Fruit fly (Drosophila melanogaster): Measurements from ENCODE around the gene pn.
A peak's percentile ranks its signal among the peaks of the same experiment; 100 is the strongest.

pn gene

dm6 chrX:2193158-2193557 is 12.1 kb downstream of the pn start:
- no peak for TF ChIP-seq CG33017 (tag; optimal IDR thresholded peaks at IDR 0.05)
- no peak for TF ChIP-seq CG14711 (tag; optimal IDR thresholded peaks at IDR 0.05)
- TF ChIP-seq Crg-1 (GFP tag; optimal IDR thresholded peaks at IDR 0.05), result no peak
- TF ChIP-seq Clk (GFP tag; optimal IDR thresholded peaks at IDR 0.05), result no peak
- TF ChIP-seq kay (GFP tag; ENCODE audit: borderline replicate concordance), result no peak
- no peak for TF ChIP-seq cnc (optimal IDR thresholded peaks at IDR 0.05)
- TF ChIP-seq CG1620 (GFP tag; optimal IDR thresholded peaks at IDR 0.05), result no peak
- TF ChIP-seq toe (GFP tag; optimal IDR thresholded peaks at IDR 0.05), result no peak
- TF ChIP-seq CG12768 (GFP tag; optimal IDR thresholded peaks at IDR 0.05), result no peak
- TF ChIP-seq bab1 (GFP tag; optimal IDR thresholded peaks at IDR 0.05), result no peak
- no peak for TF ChIP-seq CG7045 (GFP tag; optimal IDR thresholded peaks at IDR 0.05)
- no peak for TF ChIP-seq ovo (GFP tag; optimal IDR thresholded peaks at IDR 0.05)
- TF ChIP-seq Hr96 (GFP tag; optimal IDR thresholded peaks at IDR 0.05), result no peak
- TF ChIP-seq tj (GFP tag; optimal IDR thresholded peaks at IDR 0.05), result no peak
- TF ChIP-seq CG7101 (tag; optimal IDR thresholded peaks at IDR 0.05), result no peak
- no peak for TF ChIP-seq Mnt (GFP tag; optimal IDR thresholded peaks at IDR 0.05)
- TF ChIP-seq CG5204 (GFP tag; optimal IDR thresholded peaks at IDR 0.05), result no peak

DNA sequence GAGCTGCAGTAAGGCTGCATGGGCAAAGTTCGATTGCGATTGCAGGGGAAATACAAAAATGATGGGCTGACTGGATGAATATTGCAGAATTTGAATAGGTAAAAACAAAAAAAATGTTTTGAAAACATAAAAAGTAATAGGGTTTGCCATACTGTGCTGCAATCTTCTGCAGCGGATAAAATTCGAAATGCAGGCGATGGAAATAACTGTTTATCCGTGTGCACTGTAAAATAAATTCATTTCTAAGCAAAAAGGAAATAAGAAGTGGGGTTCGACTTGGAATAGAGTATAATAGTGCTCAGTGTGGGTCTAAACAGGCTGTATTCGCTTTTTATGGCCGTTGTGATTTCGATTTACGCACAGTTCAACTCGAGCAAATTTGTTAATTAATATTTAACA is 12.8 kb downstream of the pn start, which contains the start of gene CG14053:
CG14053 (minus strand) TSS at position 101 of the 399 bp plus-strand sequence.
- TF ChIP-seq CG5204 (GFP tag; optimal IDR thresholded peaks at IDR 0.05) (no peak), bab1 (GFP tag; optimal IDR thresholded peaks at IDR 0.05) (no peak), ovo (GFP tag; optimal IDR thresholded peaks at IDR 0.05) (no peak), Hr96 (GFP tag; optimal IDR thresholded peaks at IDR 0.05) (no peak), toe (GFP tag; optimal IDR thresholded peaks at IDR 0.05) (no peak), CG7045 (GFP tag; optimal IDR thresholded peaks at IDR 0.05) (no peak), Mnt (GFP tag; optimal IDR thresholded peaks at IDR 0.05) (no peak), cnc (optimal IDR thresholded peaks at IDR 0.05) (no peak), Clk (GFP tag; optimal IDR thresholded peaks at IDR 0.05) (no peak), CG11617 (GFP tag; optimal IDR thresholded peaks at IDR 0.05) (no peak), CG33017 (tag; optimal IDR thresholded peaks at IDR 0.05) (no peak), cic (GFP tag; optimal IDR thresholded peaks at IDR 0.05) (no peak), kay (GFP tag; ENCODE audit: borderline replicate concordance) (no peak), CG12768 (GFP tag; optimal IDR thresholded peaks at IDR 0.05) (no peak), CG7101 (tag; optimal IDR thresholded peaks at IDR 0.05) (no peak), CG14711 (tag; optimal IDR thresholded peaks at IDR 0.05) (no peak), pad (GFP tag; optimal IDR thresholded peaks at IDR 0.05) (no peak), Crg-1 (GFP tag; optimal IDR thresholded peaks at IDR 0.05) (no peak), CG1620 (GFP tag; optimal IDR thresholded peaks at IDR 0.05) (no peak), tj (GFP tag; optimal IDR thresholded peaks at IDR 0.05) (no peak)

DNA sequence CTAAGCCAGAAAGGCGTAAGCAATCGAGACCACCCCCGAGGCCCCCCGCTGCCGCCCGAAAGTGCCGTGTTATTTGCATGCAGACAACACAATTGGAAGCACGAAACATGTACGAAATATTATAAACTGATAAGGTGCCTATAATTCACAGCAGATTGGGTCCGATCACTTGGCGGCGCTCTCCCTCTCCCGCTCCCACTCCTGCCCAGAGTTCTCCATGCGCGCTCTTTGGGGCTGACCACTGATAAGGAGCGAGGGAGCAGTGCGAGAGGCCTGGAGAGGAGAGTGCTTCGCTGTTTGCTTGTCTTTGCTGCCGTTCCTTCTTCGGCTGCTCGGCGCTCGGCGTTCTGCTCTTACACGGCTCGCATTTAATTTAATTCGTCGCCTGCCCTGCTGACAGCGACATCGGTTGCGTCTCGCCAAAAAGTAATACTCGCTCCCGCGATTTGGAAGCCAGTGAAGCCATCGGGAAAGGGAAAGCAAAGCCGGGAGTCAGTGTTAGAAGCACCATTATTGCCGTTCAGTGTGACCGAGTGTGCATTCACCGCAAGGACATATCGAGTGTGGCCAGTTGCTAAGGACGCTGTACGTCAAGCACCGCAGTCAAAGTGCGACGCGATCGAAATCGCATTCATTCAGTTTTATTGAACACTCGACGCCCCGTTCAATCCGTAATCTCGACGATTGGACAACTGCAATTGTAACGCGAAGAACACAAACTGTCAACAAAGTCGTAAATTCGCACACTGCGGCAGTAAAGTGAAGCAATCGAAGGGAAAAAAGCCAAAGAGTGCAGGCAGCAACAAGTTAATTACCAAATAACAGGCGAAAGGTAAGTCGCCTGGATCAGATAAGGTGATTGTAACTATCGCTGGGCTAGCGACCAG is 13.4 kb downstream of the pn start:
- TF ChIP-seq toe (GFP tag; optimal IDR thresholded peaks at IDR 0.05), result no peak
- TF ChIP-seq bab1 (GFP tag; optimal IDR thresholded peaks at IDR 0.05), result no peak
- peak; percentile 46 for TF ChIP-seq tj (GFP tag; optimal IDR thresholded peaks at IDR 0.05)
- TF ChIP-seq Clk (GFP tag; optimal IDR thresholded peaks at IDR 0.05), result no peak
- TF ChIP-seq CG7045 (GFP tag; optimal IDR thresholded peaks at IDR 0.05), result no peak
- TF ChIP-seq cic (GFP tag; optimal IDR thresholded peaks at IDR 0.05), result peak; percentile 81
- no peak for TF ChIP-seq CG14711 (tag; optimal IDR thresholded peaks at IDR 0.05)
- no peak for TF ChIP-seq CG7101 (tag; optimal IDR thresholded peaks at IDR 0.05)
- TF ChIP-seq ovo (GFP tag; optimal IDR thresholded peaks at IDR 0.05), result peak; percentile 37
- TF ChIP-seq Hr96 (GFP tag; optimal IDR thresholded peaks at IDR 0.05), result no peak
- TF ChIP-seq pad (GFP tag; optimal IDR thresholded peaks at IDR 0.05), result peak; percentile 92
- TF ChIP-seq CG12768 (GFP tag; optimal IDR thresholded peaks at IDR 0.05), result no peak
- TF ChIP-seq Mnt (GFP tag; optimal IDR thresholded peaks at IDR 0.05), result peak; percentile 34
- peak; percentile 13 for TF ChIP-seq CG1620 (GFP tag; optimal IDR thresholded peaks at IDR 0.05)
- TF ChIP-seq CG5204 (GFP tag; optimal IDR thresholded peaks at IDR 0.05), result no peak

- TF ChIP-seq CG33017 (tag; optimal IDR thresholded peaks at IDR 0.05) (no peak), Mnt (GFP tag; optimal IDR thresholded peaks at IDR 0.05) (no peak), pad (GFP tag; optimal IDR thresholded peaks at IDR 0.05) (peak; percentile 27), Hr96 (GFP tag; optimal IDR thresholded peaks at IDR 0.05) (peak; percentile 41), toe (GFP tag; optimal IDR thresholded peaks at IDR 0.05) (no peak), CG12768 (GFP tag; optimal IDR thresholded peaks at IDR 0.05) (no peak), CG14711 (tag; optimal IDR thresholded peaks at IDR 0.05) (peak; percentile 71), CG7045 (GFP tag; optimal IDR thresholded peaks at IDR 0.05) (no peak), ovo (GFP tag; optimal IDR thresholded peaks at IDR 0.05) (no peak), CG1620 (GFP tag; optimal IDR thresholded peaks at IDR 0.05) (no peak), bab1 (GFP tag; optimal IDR thresholded peaks at IDR 0.05) (peak; percentile 90), CG7101 (tag; optimal IDR thresholded peaks at IDR 0.05) (peak; percentile 71), cic (GFP tag; optimal IDR thresholded peaks at IDR 0.05) (no peak), kay (GFP tag; ENCODE audit: borderline replicate concordance) (no peak), CG5204 (GFP tag; optimal IDR thresholded peaks at IDR 0.05) (no peak), tj (GFP tag; optimal IDR thresholded peaks at IDR 0.05) (peak; percentile 90), cnc (optimal IDR thresholded peaks at IDR 0.05) (no peak), CG11617 (GFP tag; optimal IDR thresholded peaks at IDR 0.05) (peak; percentile 25), Clk (GFP tag; optimal IDR thresholded peaks at IDR 0.05) (no peak), Crg-1 (GFP tag; optimal IDR thresholded peaks at IDR 0.05) (no peak)
These were observed 15.2 kb downstream of the pn start for dm6 chrX:2196086-2196732.
